Worm (Caenorhabditis elegans) whole organism, L4 larva: ENCODE data around the gene msp-113.

Source experiments
- F26F4.8 ChIP-seq: fragments of 200-800 bp; sonication (Bioruptor generic); conservative IDR thresholded peaks from 2 replicates; pipeline ENCODE4 v1.3.6; 2022; ENCODE audit warnings: missing genetic modification characterization, missing compliant biosample characterization
- F37D6.2 ChIP-seq: sonication (generic microtip); optimal IDR thresholded peaks from 2 replicates; lab custom pipeline; 2016; ENCODE audit warnings: mild to moderate bottlenecking, missing genetic modification characterization, missing compliant biosample characterization
- F49E8.2 ChIP-seq: sonication (generic microtip); optimal IDR thresholded peaks from 2 replicates; lab custom pipeline; 2016; ENCODE audit warnings: missing compliant biosample characterization, mild to moderate bottlenecking, missing genetic modification characterization, borderline replicate concordance
- R02D3.7 ChIP-seq: fragments of 150-350 bp; sonication (generic microtip); optimal IDR thresholded peaks from 3 replicates; lab custom pipeline; 2014; ENCODE audit warnings: missing biosample characterization, missing genetic modification characterization
- T20F7.1 ChIP-seq: fragments of 200-800 bp; sonication (Bioruptor generic); optimal IDR thresholded peaks from 2 replicates; lab custom pipeline; 2018; ENCODE audit warnings: mild to moderate bottlenecking, missing genetic modification characterization, missing compliant biosample characterization
- Y48G9A.11 ChIP-seq: fragments of 200-800 bp; sonication (Bioruptor generic); IDR thresholded peaks from 2 replicates; pipeline ENCODE4 v1.3.6; 2022; ENCODE audit warnings: missing genetic modification reagents, missing genetic modification characterization, missing compliant biosample characterization
- Y75B8A.6 ChIP-seq: fragments of 200-800 bp; sonication (Bioruptor generic); IDR thresholded peaks from 2 replicates; pipeline ENCODE4 v1.3.6; 2022; ENCODE audit warnings: missing genetic modification reagents, missing genetic modification characterization, missing compliant biosample characterization
- ZK337.2 ChIP-seq: fragments of 200-800 bp; sonication (Bioruptor generic); IDR thresholded peaks from 2 replicates; pipeline ENCODE4 v1.3.6; 2022; ENCODE audit warnings: missing genetic modification reagents, missing genetic modification characterization, missing compliant biosample characterization
- arid-1 ChIP-seq: fragments of 200-800 bp; sonication (Bioruptor generic); conservative IDR thresholded peaks from 2 replicates; pipeline ENCODE4 v1.3.6; 2022; ENCODE audit warnings: missing genetic modification reagents, missing genetic modification characterization, missing compliant biosample characterization
- ceh-62 ChIP-seq: sonication (generic microtip); optimal IDR thresholded peaks from 2 replicates; lab custom pipeline; 2017; ENCODE audit warnings: missing biosample characterization, missing genetic modification characterization
- ces-1 ChIP-seq: fragments of 150-350 bp; sonication (generic microtip); optimal IDR thresholded peaks from 4 replicates; lab custom pipeline; 2014; ENCODE audit warnings: missing biosample characterization, missing genetic modification reagents, missing genetic modification characterization
- cey-2 ChIP-seq: sonication (generic microtip); optimal IDR thresholded peaks from 3 replicates; lab custom pipeline; 2017; ENCODE audit warnings: missing genetic modification characterization, mild to moderate bottlenecking, missing compliant biosample characterization, antibody characterized with exemption, borderline replicate concordance; ENCODE audit not compliant: insufficient read depth
- ctbp-1 ChIP-seq: fragments of 200-800 bp; sonication (Bioruptor generic); IDR thresholded peaks from 2 replicates; pipeline ENCODE4 v1.3.6; 2022; ENCODE audit warnings: missing genetic modification reagents, missing genetic modification characterization, missing compliant biosample characterization
- daf-19 ChIP-seq: fragments of 200-800 bp; sonication (Bioruptor generic); conservative IDR thresholded peaks from 2 replicates; pipeline ENCODE4 v1.3.6; 2022; ENCODE audit warnings: missing genetic modification characterization, missing compliant biosample characterization
- dmd-8 ChIP-seq: fragments of 200-800 bp; sonication (Bioruptor generic); IDR thresholded peaks from 2 replicates; pipeline ENCODE4 v1.3.6; 2022; ENCODE audit warnings: missing genetic modification characterization, missing compliant biosample characterization
- egl-43 ChIP-seq: fragments of 200-800 bp; sonication (Bioruptor generic); IDR thresholded peaks from 2 replicates; pipeline ENCODE4 v1.3.6; 2022; ENCODE audit warnings: missing genetic modification reagents, missing genetic modification characterization, missing compliant biosample characterization
- fos-1 ChIP-seq: fragments of 150-350 bp; optimal IDR thresholded peaks from 2 replicates; lab custom pipeline; 2014; ENCODE audit warnings: missing biosample characterization, missing genetic modification characterization
- lin-29 ChIP-seq: fragments of 200-800 bp; sonication (Bioruptor generic); IDR thresholded peaks from 2 replicates; pipeline ENCODE4 v1.3.6; 2022; ENCODE audit warnings: missing genetic modification reagents, missing genetic modification characterization, missing compliant biosample characterization
- lin-39 ChIP-seq: fragments of 150-350 bp; optimal IDR thresholded peaks from 2 replicates; lab custom pipeline; 2014; ENCODE audit warnings: missing biosample characterization, missing genetic modification reagents, missing genetic modification characterization
- mdl-1 ChIP-seq, 2 experiments: fragments of 150-350 bp in 1 of 2; sonication (generic microtip) in 1 of 2; optimal IDR thresholded peaks; 2 replicates each; lab custom pipeline; 2014 to 2017; ENCODE audit warnings: missing biosample characterization in 2 of 2, missing genetic modification characterization in 2 of 2
- mep-1 ChIP-seq: fragments of 150-350 bp; sonication (generic microtip); optimal IDR thresholded peaks from 3 replicates; lab custom pipeline; 2014; ENCODE audit warnings: missing biosample characterization, missing genetic modification characterization
- mxl-2 ChIP-seq: fragments of 200-800 bp; sonication (Bioruptor generic); conservative IDR thresholded peaks from 2 replicates; pipeline ENCODE4 v1.3.6; 2022; ENCODE audit warnings: missing genetic modification reagents, missing genetic modification characterization, missing compliant biosample characterization
- nhr-102 ChIP-seq: sonication (generic microtip); optimal IDR thresholded peaks from 2 replicates; lab custom pipeline; 2016; ENCODE audit warnings: mild to moderate bottlenecking, missing genetic modification characterization, moderate library complexity, missing compliant biosample characterization
- nhr-111 ChIP-seq: fragments of 200-800 bp; sonication (Bioruptor generic); optimal IDR thresholded peaks from 2 replicates; lab custom pipeline; 2018; ENCODE audit warnings: mild to moderate bottlenecking, missing genetic modification characterization, missing compliant biosample characterization
- nhr-28 ChIP-seq: fragments of 150-350 bp; optimal IDR thresholded peaks from 2 replicates; lab custom pipeline; 2014; ENCODE audit warnings: missing biosample characterization, missing genetic modification characterization
- set-16 ChIP-seq: fragments of 200-800 bp; sonication (Bioruptor generic); IDR thresholded peaks from 2 replicates; pipeline ENCODE4 v1.3.6; 2022; ENCODE audit warnings: missing genetic modification reagents, missing genetic modification characterization, missing compliant biosample characterization
- unc-62 ChIP-seq, 3 experiments: fragments of 150-350 bp in 1 of 3; sonication (generic microtip); optimal IDR thresholded peaks in 2 of 3; peaks in 1 of 3; 1 replicate in 1 of 3; 2 replicates in 2 of 3; lab custom pipeline; 2014 to 2017; ENCODE audit warnings: missing biosample characterization in 3 of 3, missing genetic modification characterization in 3 of 3, missing genetic modification reagents in 3 of 3, missing genotype in 1 of 3
- zip-2 ChIP-seq: fragments of 150-350 bp; optimal IDR thresholded peaks from 2 replicates; lab custom pipeline; 2014; ENCODE audit warnings: missing biosample characterization, missing genetic modification characterization
- ztf-11 ChIP-seq: fragments of 150-350 bp; optimal IDR thresholded peaks from 2 replicates; lab custom pipeline; 2014; ENCODE audit warnings: missing biosample characterization, missing genetic modification characterization

Gene msp-113

DNA sequence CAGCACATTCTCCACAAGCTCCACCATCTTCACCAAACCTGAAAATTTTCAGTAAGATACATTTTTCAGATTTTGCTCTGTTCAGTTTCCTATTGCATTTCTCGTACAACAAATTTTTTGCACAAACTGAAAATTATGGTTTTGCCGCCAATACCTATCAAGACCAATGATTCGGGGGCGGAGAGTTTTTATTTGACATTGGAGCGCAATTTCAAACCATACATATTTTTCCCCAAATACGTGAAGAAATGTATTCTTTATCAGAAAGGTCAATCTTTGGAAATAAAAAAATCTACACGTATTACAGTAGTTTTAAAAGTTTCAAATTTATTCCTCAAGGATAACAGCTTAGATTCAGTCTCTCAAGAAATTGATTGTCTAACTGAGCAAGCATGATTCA, 31.3 kb upstream of the msp-113 start, which contains the start of gene F36H12.5:
Gene F36H12.5, plus strand, starts transcription at position 301 of the 400 bp plus-strand sequence.
- no peak for TF ChIP-seq ctbp-1 (GFP tag; lab: Robert Waterston, UW)
- no peak for TF ChIP-seq fos-1
- no peak for TF ChIP-seq mep-1
- TF ChIP-seq daf-19 = no peak
- TF ChIP-seq R02D3.7 (tag; lab: Kevin White, UChicago) = no peak
- TF ChIP-seq Y48G9A.11 (GFP tag; lab: Robert Waterston, UW) = no peak
- no peak for TF ChIP-seq lin-39 (tag; lab: Kevin White, UChicago)
- TF ChIP-seq Y75B8A.6 (GFP tag; lab: Robert Waterston, UW) = no peak
- TF ChIP-seq egl-43 = no peak
- no peak for TF ChIP-seq F49E8.2 (tag; lab: Kevin White, UChicago)
- no peak for TF ChIP-seq mdl-1 (tag; optimal IDR thresholded peaks at IDR 0.05; lab: Kevin White, UChicago)

- TF ChIP-seq arid-1 (GFP tag; lab: Robert Waterston, UW) (no peak), F49E8.2 (tag; lab: Kevin White, UChicago) (no peak), nhr-111 (GFP tag; lab: Kevin White, UChicago) (no peak), F37D6.2 (tag; lab: Kevin White, UChicago) (no peak)
Measured at ce11 chrIV:5268803-5269202, 29.0 kb upstream of the msp-113 start, which contains the start of gene F36H12.4. F36H12.4 (plus strand) TSS chrIV:5269103.

- TF ChIP-seq nhr-28 (tag; lab: Kevin White, UChicago) = no peak
- no peak for TF ChIP-seq ZK337.2 (GFP tag; lab: Robert Waterston, UW)
- TF ChIP-seq unc-62 (GFP tag; optimal IDR thresholded peaks at IDR 0.05 in 1 of 2; lab: Kevin White, UChicago) = peak in 1 of 2 experiments; percentile 65
- TF ChIP-seq unc-62 (tag; optimal IDR thresholded peaks at IDR 0.05; lab: Kevin White, UChicago) = no peak
Measured at ce11 chrIV:5272518-5272917, 25.2 kb upstream of the msp-113 start, which contains the start of gene F36H12.3. F36H12.3 (plus strand) TSS chrIV:5272818.

- TF ChIP-seq set-16 (GFP tag; lab: Robert Waterston, UW) = peak; percentile 60; the same call in 1 of the 2 replicates
- peak in 1 of 2 experiments; percentile 54 for TF ChIP-seq unc-62 (GFP tag; optimal IDR thresholded peaks at IDR 0.05 in 1 of 2; lab: Kevin White, UChicago)
- no peak for TF ChIP-seq unc-62 (tag; optimal IDR thresholded peaks at IDR 0.05; lab: Kevin White, UChicago)
- TF ChIP-seq mxl-2 = no peak
Measured at ce11 chrIV:5273385-5273784, 24.4 kb upstream of the msp-113 start.

ce11 chrIV:5274123-5274581, 23.6 kb upstream of the msp-113 start, which contains the start of gene slfl-4:
slfl-4 (plus strand) TSS chrIV:5274531.
- TF ChIP-seq zip-2 (no peak), lin-29 (GFP tag; lab: Robert Waterston, UW) (no peak), F37D6.2 (tag; lab: Kevin White, UChicago) (no peak), nhr-102 (no peak), F26F4.8 (GFP tag; lab: Robert Waterston, UW) (no peak), cey-2 (tag; lab: Kevin White, UChicago) (no peak)

ce11 chrIV:5277752-5278151, 20.0 kb upstream of the msp-113 start, which contains the start of gene F36H12.17:
F36H12.17 (minus strand) TSS chrIV:5277852.
- TF ChIP-seq dmd-8 (no peak), T20F7.1 (no peak), ces-1 (GFP tag; lab: Kevin White, UChicago) (no peak), unc-62 (GFP tag; optimal IDR thresholded peaks at IDR 0.05 in 1 of 2; lab: Kevin White, UChicago) (no peak), unc-62 (tag; optimal IDR thresholded peaks at IDR 0.05; lab: Kevin White, UChicago) (no peak), F49E8.2 (tag; lab: Kevin White, UChicago) (no peak), ztf-11 (no peak), ceh-62 (tag; lab: Kevin White, UChicago) (no peak)
- TF ChIP-seq, all 104 proteins: peak for 0
